Worm (Caenorhabditis elegans): ENCODE measurements around the gene cdh-9.
A peak's percentile ranks its signal among the peaks of the same experiment; 100 is the strongest.

The cdh-9 gene

DNA sequence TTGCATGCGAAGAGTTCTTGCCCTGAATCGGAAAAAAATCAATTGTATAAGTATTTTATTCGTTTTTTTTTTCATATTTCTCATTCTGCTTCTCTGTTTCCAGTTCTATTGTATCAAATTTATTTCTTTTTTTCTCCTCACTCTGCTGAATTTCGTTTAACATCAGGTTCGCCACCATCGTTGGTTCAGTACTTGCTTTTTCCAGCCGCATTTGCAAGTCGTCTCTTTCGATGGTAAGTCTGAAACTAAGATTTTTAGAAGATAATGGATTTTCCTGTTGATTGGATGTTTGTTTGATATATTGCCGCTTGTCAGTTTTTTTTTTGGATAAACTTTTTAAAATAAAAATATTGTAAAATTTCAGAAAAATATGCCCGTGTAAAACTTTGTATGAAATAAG lies 12.1 kb downstream of the cdh-9 start:
- no peak for TF ChIP-seq ztf-29 (GFP tag; IDR thresholded peaks at IDR 0.05)
- TF ChIP-seq ref-1 (GFP tag; conservative IDR thresholded peaks at IDR 0.05): no peak
- no peak for TF ChIP-seq cog-1 (tag; optimal IDR thresholded peaks at IDR 0.05)
- TF ChIP-seq flt-1 (GFP tag; IDR thresholded peaks at IDR 0.05): no peak

DNA sequence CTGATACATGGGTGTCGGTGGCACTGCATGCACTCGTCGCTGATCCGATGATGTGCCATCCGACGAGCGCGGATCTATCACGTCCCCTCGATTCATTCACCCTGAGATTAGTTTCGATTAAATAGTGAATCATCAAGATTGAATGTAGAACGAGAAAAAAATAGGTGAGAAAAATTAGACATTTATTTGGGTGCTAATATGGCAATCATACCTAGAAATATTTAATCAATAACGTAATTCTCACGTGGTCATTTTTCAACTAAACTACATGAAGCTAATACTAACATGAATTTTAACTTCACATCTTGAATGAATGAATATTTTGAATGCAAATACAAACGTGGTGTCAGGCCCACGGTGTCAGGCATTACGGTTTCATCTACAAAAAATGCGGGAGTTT lies 14.4 kb downstream of the cdh-9 start, which contains the start of gene F59C12.3:
Gene F59C12.3 (minus strand): TSS at position 101 of the 400 bp plus-strand sequence.
- no peak for TF ChIP-seq ztf-23 (GFP tag; IDR thresholded peaks at IDR 0.05)
- no peak for TF ChIP-seq cog-1 (tag; optimal IDR thresholded peaks at IDR 0.05)
- no peak for TF ChIP-seq T22C8.4 (GFP tag; IDR thresholded peaks at IDR 0.05)
- TF ChIP-seq tab-1 (GFP tag; IDR thresholded peaks at IDR 0.05): no peak
- TF ChIP-seq ztf-29 (GFP tag; IDR thresholded peaks at IDR 0.05): no peak
- no peak for TF ChIP-seq klf-2 (GFP tag; conservative IDR thresholded peaks at IDR 0.05)
- TF ChIP-seq flt-1 (GFP tag; IDR thresholded peaks at IDR 0.05): no peak
- no peak for TF ChIP-seq med-1 (GFP tag; optimal IDR thresholded peaks at IDR 0.05; ENCODE audit: insufficient read depth)
- no peak for TF ChIP-seq ref-1 (GFP tag; conservative IDR thresholded peaks at IDR 0.05)

ce11 chrX:16611333-16612043 lies 16.5 kb downstream of the cdh-9 start:
- TF ChIP-seq ztf-23 (GFP tag; IDR thresholded peaks at IDR 0.05) (0 out of 2 replicates have a peak, but pooled peaks have one; percentile 21), T22C8.4 (GFP tag; IDR thresholded peaks at IDR 0.05) (peak; percentile 72), ztf-29 (GFP tag; IDR thresholded peaks at IDR 0.05) (no peak)

ce11 chrX:16612293-16612946 lies 17.4 kb downstream of the cdh-9 start:
- TF ChIP-seq klf-2 (GFP tag; conservative IDR thresholded peaks at IDR 0.05) (no peak), tab-1 (GFP tag; IDR thresholded peaks at IDR 0.05) (peak; percentile 72; the same call in 1 of the 2 replicates), T22C8.4 (GFP tag; IDR thresholded peaks at IDR 0.05) (no peak), flt-1 (GFP tag; IDR thresholded peaks at IDR 0.05) (peak; percentile 76), ref-1 (GFP tag; conservative IDR thresholded peaks at IDR 0.05) (peak; percentile 37), ztf-29 (GFP tag; IDR thresholded peaks at IDR 0.05) (no peak; the same call in 1 of the 2 replicates), ztf-23 (GFP tag; IDR thresholded peaks at IDR 0.05) (no peak), cog-1 (tag; optimal IDR thresholded peaks at IDR 0.05) (peak; percentile 96), med-1 (GFP tag; optimal IDR thresholded peaks at IDR 0.05; ENCODE audit: insufficient read depth) (no peak)

- no peak for TF ChIP-seq T22C8.4 (GFP tag; IDR thresholded peaks at IDR 0.05)
- TF ChIP-seq flt-1 (GFP tag; IDR thresholded peaks at IDR 0.05): no peak
- TF ChIP-seq ztf-23 (GFP tag; IDR thresholded peaks at IDR 0.05): no peak
- no peak for TF ChIP-seq tab-1 (GFP tag; IDR thresholded peaks at IDR 0.05)
- TF ChIP-seq ztf-29 (GFP tag; IDR thresholded peaks at IDR 0.05): no peak
- no peak for TF ChIP-seq med-1 (GFP tag; optimal IDR thresholded peaks at IDR 0.05; ENCODE audit: insufficient read depth)
- TF ChIP-seq ref-1 (GFP tag; conservative IDR thresholded peaks at IDR 0.05): no peak
- no peak for TF ChIP-seq cog-1 (tag; optimal IDR thresholded peaks at IDR 0.05)
- TF ChIP-seq klf-2 (GFP tag; conservative IDR thresholded peaks at IDR 0.05): no peak
Observed at ce11 chrX:16613266-16613665, 18.2 kb downstream of the cdh-9 start, which contains the start of gene ain-1. Gene ain-1 (plus strand): TSS chrX:16613451.

DNA sequence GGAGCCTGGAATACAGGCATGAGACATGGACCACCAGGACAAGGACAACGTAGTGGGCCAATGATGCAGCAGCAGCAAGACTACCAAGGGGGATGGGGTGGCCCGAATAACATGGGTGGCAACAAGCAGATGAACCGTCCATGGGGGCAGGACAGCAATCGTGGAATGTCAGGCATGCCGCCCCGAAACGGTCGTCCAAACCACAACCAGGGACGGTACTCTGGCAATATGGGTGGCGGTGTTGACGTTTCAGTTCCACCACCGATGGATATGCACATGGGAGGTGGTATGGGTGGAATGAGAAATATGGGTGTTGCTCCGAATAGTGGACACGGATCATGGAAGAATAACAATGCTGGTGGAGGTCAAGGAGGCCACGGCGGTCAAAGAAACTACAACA lies 19.1 kb downstream of the cdh-9 start:
- TF ChIP-seq ref-1 (GFP tag; conservative IDR thresholded peaks at IDR 0.05) (0 out of 2 replicates have a peak, but pooled peaks have one; percentile 11), T22C8.4 (GFP tag; IDR thresholded peaks at IDR 0.05) (no peak)

DNA sequence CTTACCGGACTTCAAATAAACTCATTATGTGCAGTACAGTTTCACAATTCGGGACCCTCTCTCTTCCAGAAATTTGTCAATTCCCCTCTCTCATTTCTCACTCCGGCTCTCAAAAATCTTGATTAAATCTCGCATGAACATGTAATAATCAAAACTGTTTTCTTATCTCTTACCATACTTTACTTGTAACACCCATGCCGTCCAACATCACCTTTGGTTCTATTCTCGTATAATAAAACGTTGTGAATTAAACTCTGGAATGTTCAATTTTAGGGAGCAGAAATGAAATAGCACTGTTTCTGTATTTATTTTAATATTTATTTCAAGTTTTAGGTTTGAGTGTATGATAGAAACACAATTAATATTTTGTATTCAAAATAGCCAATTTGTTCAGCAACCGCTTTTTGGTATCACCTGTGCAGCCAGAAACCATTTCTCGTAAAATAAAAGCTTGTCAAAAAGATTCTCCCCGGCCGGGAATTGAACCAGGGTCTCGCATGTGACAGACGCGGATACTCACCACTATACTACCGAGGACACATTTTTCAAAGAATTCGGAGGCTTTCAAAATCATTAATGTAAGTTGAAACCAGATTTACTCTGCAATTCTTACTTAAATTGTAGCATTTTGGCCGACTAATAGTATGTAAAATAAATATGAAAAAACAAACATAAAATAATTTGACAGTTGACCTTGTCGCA lies 22.5 kb downstream of the cdh-9 start:
- TF ChIP-seq cog-1 (tag; optimal IDR thresholded peaks at IDR 0.05) (no peak), tab-1 (GFP tag; IDR thresholded peaks at IDR 0.05) (no peak)

DNA sequence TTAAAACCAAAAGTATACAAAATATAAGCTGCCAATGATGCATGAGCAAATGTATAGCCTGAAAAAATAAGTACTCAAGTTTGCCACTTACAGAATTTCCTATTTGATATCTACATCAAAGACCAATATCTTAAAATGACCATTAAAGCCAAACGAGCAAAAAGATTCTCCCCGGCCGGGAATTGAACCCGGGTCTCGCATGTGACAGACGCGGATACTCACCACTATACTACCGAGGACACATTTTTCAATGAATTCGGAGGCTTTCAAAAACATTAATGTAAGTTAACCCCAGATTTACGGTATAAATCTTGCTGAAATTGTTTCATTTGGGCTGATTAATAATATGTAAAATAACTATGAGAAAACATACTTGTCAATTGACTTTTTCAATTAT lies 23.1 kb downstream of the cdh-9 start:
- TF ChIP-seq cog-1 (tag; optimal IDR thresholded peaks at IDR 0.05) (no peak), klf-2 (GFP tag; conservative IDR thresholded peaks at IDR 0.05) (no peak), ref-1 (GFP tag; conservative IDR thresholded peaks at IDR 0.05) (no peak), tab-1 (GFP tag; IDR thresholded peaks at IDR 0.05) (no peak), flt-1 (GFP tag; IDR thresholded peaks at IDR 0.05) (0 out of 2 replicates have a peak, but pooled peaks have one; percentile 43)

DNA sequence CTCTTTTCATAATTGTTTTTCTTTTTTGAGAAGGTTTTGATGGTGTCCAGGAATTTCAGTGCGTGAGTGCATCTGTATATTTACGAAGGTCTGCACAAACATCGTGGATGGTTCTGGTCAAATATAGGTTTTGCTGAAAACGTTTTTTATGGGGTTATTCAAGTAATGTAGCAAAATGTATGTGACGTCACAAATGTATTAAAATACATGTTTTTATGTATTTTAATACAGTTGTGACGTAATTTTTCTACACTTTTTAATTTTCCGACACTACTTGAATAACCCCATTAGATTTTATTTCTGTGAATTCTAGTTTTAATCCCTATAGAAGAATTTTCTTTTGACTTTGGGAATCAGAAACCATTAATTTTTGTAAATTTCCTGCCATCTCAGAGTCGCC lies 23.7 kb downstream of the cdh-9 start:
- no peak for TF ChIP-seq tab-1 (GFP tag; IDR thresholded peaks at IDR 0.05)
- TF ChIP-seq med-1 (GFP tag; optimal IDR thresholded peaks at IDR 0.05; ENCODE audit: insufficient read depth): no peak
- no peak for TF ChIP-seq ztf-29 (GFP tag; IDR thresholded peaks at IDR 0.05)
- TF ChIP-seq ref-1 (GFP tag; conservative IDR thresholded peaks at IDR 0.05): no peak
- no peak for TF ChIP-seq cog-1 (tag; optimal IDR thresholded peaks at IDR 0.05)
- TF ChIP-seq klf-2 (GFP tag; conservative IDR thresholded peaks at IDR 0.05): no peak
- no peak for TF ChIP-seq flt-1 (GFP tag; IDR thresholded peaks at IDR 0.05)
- TF ChIP-seq T22C8.4 (GFP tag; IDR thresholded peaks at IDR 0.05): no peak
- no peak for TF ChIP-seq ztf-23 (GFP tag; IDR thresholded peaks at IDR 0.05)

DNA sequence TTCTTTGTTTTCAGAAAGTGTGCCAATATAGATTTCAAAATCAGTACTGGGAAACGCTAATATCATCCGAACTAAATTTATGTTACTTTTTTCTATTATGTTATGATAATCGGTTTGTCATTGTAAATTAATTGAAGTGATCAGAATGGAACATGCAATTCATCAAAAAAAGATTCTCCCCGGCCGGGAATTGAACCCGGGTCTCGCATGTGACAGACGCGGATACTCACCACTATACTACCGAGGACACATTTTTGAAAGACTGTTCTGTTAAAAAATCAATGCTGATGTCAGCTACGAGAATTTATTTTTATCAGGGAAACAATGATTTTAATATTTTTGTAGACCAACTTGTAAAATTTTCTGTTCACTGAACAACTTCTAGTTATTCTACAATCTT lies 24.1 kb downstream of the cdh-9 start:
- no peak for TF ChIP-seq cog-1 (tag; optimal IDR thresholded peaks at IDR 0.05)
- TF ChIP-seq flt-1 (GFP tag; IDR thresholded peaks at IDR 0.05): no peak
- no peak for TF ChIP-seq tab-1 (GFP tag; IDR thresholded peaks at IDR 0.05)
- no peak for TF ChIP-seq klf-2 (GFP tag; conservative IDR thresholded peaks at IDR 0.05)
- TF ChIP-seq ztf-29 (GFP tag; IDR thresholded peaks at IDR 0.05): no peak
- TF ChIP-seq ref-1 (GFP tag; conservative IDR thresholded peaks at IDR 0.05): no peak
- no peak for TF ChIP-seq T22C8.4 (GFP tag; IDR thresholded peaks at IDR 0.05)
- no peak for TF ChIP-seq ztf-23 (GFP tag; IDR thresholded peaks at IDR 0.05)
- TF ChIP-seq med-1 (GFP tag; optimal IDR thresholded peaks at IDR 0.05; ENCODE audit: insufficient read depth): no peak
